Fruit fly (Drosophila melanogaster) whole organism, embryonic: ENCODE data around the gene Hinfp.

ENCODE experiments used
- BEAF-32 ChIP-seq: fragments of 200-800 bp; sonication (Bioruptor generic); optimal IDR thresholded peaks from 3 replicates; lab custom pipeline; 2017; ENCODE audit warnings: missing biosample characterization, missing genetic modification characterization, mild to moderate bottlenecking, moderate library complexity, missing genetic modification reagents
- CG10267 ChIP-seq: fragments of 200-800 bp; sonication (Bioruptor generic); optimal IDR thresholded peaks from 2 replicates; lab custom pipeline; 2018; ENCODE audit warnings: missing biosample characterization, mild to moderate bottlenecking, missing genetic modification characterization, moderate library complexity
- CG11696 ChIP-seq: fragments of 200-800 bp; sonication (Bioruptor generic); IDR thresholded peaks from 2 replicates; pipeline ENCODE4 v1.3.6; 2022; ENCODE audit warnings: missing biosample characterization, missing genetic modification characterization
- CG13296 ChIP-seq: fragments of 200-800 bp; sonication (Bioruptor generic); optimal IDR thresholded peaks from 3 replicates; lab custom pipeline; 2018; ENCODE audit warnings: missing biosample characterization, mild to moderate bottlenecking, missing genetic modification characterization
- CG13624 ChIP-seq: fragments of 200-800 bp; sonication (Bioruptor generic); optimal IDR thresholded peaks from 2 replicates; lab custom pipeline; 2016; ENCODE audit warnings: missing biosample characterization, missing genetic modification characterization
- CG13775 ChIP-seq: fragments of 200-800 bp; sonication (Bioruptor generic); optimal IDR thresholded peaks from 3 replicates; lab custom pipeline; 2017; ENCODE audit warnings: missing biosample characterization, mild to moderate bottlenecking, missing genetic modification characterization
- CG15269 ChIP-seq: fragments of 200-800 bp; sonication (Bioruptor generic); optimal IDR thresholded peaks from 2 replicates; lab custom pipeline; 2018; ENCODE audit warnings: missing biosample characterization, mild to moderate bottlenecking, missing genetic modification characterization, moderate library complexity
- CG17361 ChIP-seq: fragments of 200-800 bp; sonication (Bioruptor generic); IDR thresholded peaks from 3 replicates; pipeline ENCODE4 v1.3.6; 2022; ENCODE audit warnings: missing biosample characterization, missing genetic modification characterization
- CG18262 ChIP-seq: fragments of 200-800 bp; optimal IDR thresholded peaks from 3 replicates; lab custom pipeline; 2019; ENCODE audit warnings: missing biosample characterization, mild to moderate bottlenecking, missing genetic modification characterization, moderate library complexity
- CG2116 ChIP-seq: fragments of 200-800 bp; sonication (Bioruptor generic); optimal IDR thresholded peaks from 3 replicates; lab custom pipeline; 2018; ENCODE audit warnings: missing biosample characterization, mild to moderate bottlenecking, missing genetic modification characterization
- CG2875 ChIP-seq: fragments of 200-800 bp; sonication (Bioruptor generic); optimal IDR thresholded peaks from 2 replicates; lab custom pipeline; 2017; ENCODE audit warnings: missing biosample characterization, mild to moderate bottlenecking, missing genetic modification characterization, missing genetic modification reagents
- CG31441 ChIP-seq: fragments of 200-800 bp; sonication (Bioruptor generic); IDR thresholded peaks from 2 replicates; pipeline ENCODE4 v1.3.6; 2022; ENCODE audit warnings: missing biosample characterization, missing genetic modification characterization
- CG3726 ChIP-seq: fragments of 200-800 bp; sonication (Bioruptor generic); IDR thresholded peaks from 3 replicates; pipeline ENCODE4, ENCODE4 v1.3.6; 2022; ENCODE audit warnings: missing biosample characterization, missing genetic modification characterization
- CG3838 ChIP-seq: fragments of 200-800 bp; sonication (Bioruptor generic); optimal IDR thresholded peaks from 3 replicates; lab custom pipeline; 2016; ENCODE audit warnings: missing biosample characterization, missing genetic modification characterization
- CG3847 ChIP-seq: fragments of 200-800 bp; sonication (Bioruptor generic); IDR thresholded peaks from 2 replicates; pipeline ENCODE4 v1.3.6; 2022; ENCODE audit warnings: missing biosample characterization, missing genetic modification characterization
- CG7745 ChIP-seq: fragments of 200-800 bp; sonication (Bioruptor generic); optimal IDR thresholded peaks from 2 replicates; lab custom pipeline; 2018; ENCODE audit warnings: missing biosample characterization, mild to moderate bottlenecking, missing genetic modification characterization, moderate library complexity
- CG8944 ChIP-seq: fragments of 200-800 bp; sonication (Bioruptor generic); optimal IDR thresholded peaks from 3 replicates; lab custom pipeline; 2016; ENCODE audit warnings: missing biosample characterization, missing genetic modification characterization
- CG9727 ChIP-seq: fragments of 200-800 bp; sonication (Bioruptor generic); optimal IDR thresholded peaks from 3 replicates; lab custom pipeline; 2017; ENCODE audit warnings: missing biosample characterization, mild to moderate bottlenecking, missing genetic modification characterization
- CG9876 ChIP-seq: fragments of 200-800 bp; sonication (Bioruptor generic); optimal IDR thresholded peaks from 2 replicates; lab custom pipeline; 2016; ENCODE audit warnings: missing biosample characterization, missing genetic modification characterization
- Deaf1 ChIP-seq: fragments of 200-800 bp; optimal IDR thresholded peaks from 3 replicates; lab custom pipeline; 2019; ENCODE audit warnings: missing biosample characterization, mild to moderate bottlenecking, missing genetic modification characterization, moderate library complexity
- Doc3 ChIP-seq: fragments of 200-800 bp; sonication (Bioruptor generic); IDR thresholded peaks from 3 replicates; pipeline ENCODE4 v1.3.6; 2022; ENCODE audit warnings: missing biosample characterization, missing genetic modification characterization; ENCODE audit not compliant: partially characterized antibody
- Dp ChIP-seq: fragments of 200-800 bp; sonication (Bioruptor generic); optimal IDR thresholded peaks from 2 replicates; lab custom pipeline; 2018; ENCODE audit warnings: missing biosample characterization, mild to moderate bottlenecking, missing genetic modification characterization, moderate library complexity
- Dref ChIP-seq: fragments of 200-800 bp; sonication (Bioruptor generic); IDR thresholded peaks from 2 replicates; pipeline ENCODE4 v1.3.6; 2022; ENCODE audit warnings: missing biosample characterization, missing genetic modification characterization
- HLHmδ ChIP-seq: fragments of 200-800 bp; sonication (Bioruptor generic); optimal IDR thresholded peaks from 2 replicates; lab custom pipeline; 2018; ENCODE audit warnings: missing biosample characterization, mild to moderate bottlenecking, missing genetic modification characterization, moderate library complexity
- Hr78 ChIP-seq, 2 experiments: fragments of 200-800 bp in 1 of 2; fragments of >200 bp in 1 of 2; sonication (Bioruptor generic) in 1 of 2; optimal IDR thresholded peaks; 2 replicates each; lab custom pipeline; 2017 to 2019; ENCODE audit warnings: missing biosample characterization in 2 of 2, missing genetic modification characterization in 2 of 2, mild to moderate bottlenecking in 1 of 2, moderate library complexity in 1 of 2
- MBD-R2 ChIP-seq: fragments of 200-800 bp; sonication (Bioruptor generic); IDR thresholded peaks from 2 replicates; pipeline ENCODE4 v1.3.6; 2022; ENCODE audit warnings: missing biosample characterization, missing genetic modification characterization
- NFAT ChIP-seq: fragments of 200-800 bp; sonication (Bioruptor generic); IDR thresholded peaks from 2 replicates; pipeline ENCODE4 v1.3.6; 2022; ENCODE audit warnings: missing biosample characterization, missing genetic modification characterization
- Opbp ChIP-seq: fragments of 200-800 bp; sonication (Bioruptor generic); IDR thresholded peaks from 3 replicates; pipeline ENCODE4 v1.3.6; 2022; ENCODE audit warnings: missing biosample characterization, missing genetic modification characterization; ENCODE audit not compliant: partially characterized antibody
- Rx ChIP-seq: fragments of 200-800 bp; sonication (Bioruptor generic); IDR thresholded peaks from 2 replicates; pipeline ENCODE4 v1.3.6; 2022; ENCODE audit warnings: missing biosample characterization, missing genetic modification characterization
- Sry-δ ChIP-seq: fragments of 200-800 bp; sonication (Bioruptor generic); optimal IDR thresholded peaks from 2 replicates; lab custom pipeline; 2016; ENCODE audit warnings: missing biosample characterization, missing genetic modification characterization
- Vsx1 ChIP-seq: fragments of 200-800 bp; sonication (Bioruptor generic); optimal IDR thresholded peaks from 2 replicates; lab custom pipeline; 2017; ENCODE audit warnings: missing biosample characterization, mild to moderate bottlenecking, missing genetic modification characterization, missing genetic modification reagents
- bbx ChIP-seq: fragments of 200-800 bp; sonication (Bioruptor generic); IDR thresholded peaks from 2 replicates; pipeline ENCODE4 v1.3.6; 2022; ENCODE audit warnings: missing biosample characterization, missing genetic modification characterization; ENCODE audit not compliant: partially characterized antibody
- ci ChIP-seq: fragments of 200-800 bp; sonication (Bioruptor generic); IDR thresholded peaks from 3 replicates; pipeline ENCODE4 v1.3.6; 2022; ENCODE audit warnings: missing biosample characterization, missing genetic modification characterization
- ewg ChIP-seq: fragments of 200-800 bp; sonication (Bioruptor generic); optimal IDR thresholded peaks from 3 replicates; lab custom pipeline; 2017; ENCODE audit warnings: mild to moderate bottlenecking, missing biosample characterization, missing genetic modification reagents, missing genetic modification characterization
- hb ChIP-seq: fragments of 200-800 bp; sonication (Bioruptor generic); IDR thresholded peaks from 3 replicates; pipeline ENCODE4 v1.3.6; 2022; ENCODE audit warnings: missing biosample characterization, missing genetic modification characterization; ENCODE audit not compliant: partially characterized antibody
- knrl ChIP-seq: fragments of 200-800 bp; sonication (Bioruptor generic); IDR thresholded peaks from 3 replicates; pipeline ENCODE4 v1.3.6; 2022; ENCODE audit warnings: missing biosample characterization, missing genetic modification characterization; ENCODE audit not compliant: partially characterized antibody
- nmo ChIP-seq: fragments of 200-800 bp; sonication (Bioruptor generic); optimal IDR thresholded peaks from 2 replicates; lab custom pipeline; 2018; ENCODE audit warnings: missing biosample characterization, mild to moderate bottlenecking, missing genetic modification characterization, moderate library complexity
- pnt ChIP-seq: fragments of 200-800 bp; sonication (Bioruptor generic); optimal IDR thresholded peaks from 3 replicates; lab custom pipeline; 2016; ENCODE audit warnings: missing biosample characterization, missing genetic modification characterization
- scrt ChIP-seq: fragments of 200-800 bp; sonication (Bioruptor generic); optimal IDR thresholded peaks from 2 replicates; lab custom pipeline; 2018; ENCODE audit warnings: missing biosample characterization, mild to moderate bottlenecking, missing genetic modification characterization, moderate library complexity
- sna ChIP-seq: fragments of 200-800 bp; sonication (Bioruptor generic); IDR thresholded peaks from 2 replicates; pipeline ENCODE4 v1.3.6; 2022; ENCODE audit warnings: missing biosample characterization, missing genetic modification characterization; ENCODE audit not compliant: partially characterized antibody
- sug ChIP-seq: fragments of 200-800 bp; optimal IDR thresholded peaks from 2 replicates; lab custom pipeline; 2019; ENCODE audit warnings: missing biosample characterization, mild to moderate bottlenecking, missing genetic modification characterization, moderate library complexity
- tgo ChIP-seq: fragments of 200-800 bp; sonication (Bioruptor generic); IDR thresholded peaks from 3 replicates; pipeline ENCODE4 v1.3.6; 2022; ENCODE audit warnings: missing biosample characterization, missing genetic modification characterization
- tll ChIP-seq, 2 experiments: fragments of 200-800 bp in 1 of 2; fragments of >200 bp in 1 of 2; sonication (Bioruptor generic) in 1 of 2; optimal IDR thresholded peaks; 2 replicates each; lab custom pipeline; 2017 to 2019; ENCODE audit warnings: missing biosample characterization in 2 of 2, missing genetic modification characterization in 2 of 2, mild to moderate bottlenecking in 1 of 2, moderate library complexity in 1 of 2
- twi ChIP-seq: fragments of 200-800 bp; optimal IDR thresholded peaks from 2 replicates; lab custom pipeline; 2019; ENCODE audit warnings: missing biosample characterization, mild to moderate bottlenecking, missing genetic modification characterization, moderate library complexity
- vnd ChIP-seq: fragments of 200-800 bp; sonication (Bioruptor generic); IDR thresholded peaks from 3 replicates; pipeline ENCODE4 v1.3.6; 2022; ENCODE audit warnings: missing biosample characterization, missing genetic modification characterization; ENCODE audit not compliant: partially characterized antibody
- zen2 ChIP-seq: fragments of 200-800 bp; sonication (Bioruptor generic); IDR thresholded peaks from 3 replicates; pipeline ENCODE4 v1.3.6; 2022; ENCODE audit warnings: missing biosample characterization, missing genetic modification characterization; ENCODE audit not compliant: partially characterized antibody

The Hinfp gene

dm6 chrX:625157-625627, at the start of gene Hinfp, which contains the start of gene CG13364 (continued):
- TF ChIP-seq CG9727 (GFP tag; lab: Kevin White, UChicago) = peak; percentile 30
- TF ChIP-seq sug (tag; lab: Kevin White, UChicago) = peak; percentile 33
- TF ChIP-seq BEAF-32 (GFP tag; lab: Kevin White, UChicago) = peak; percentile 75
- TF ChIP-seq CG8944 (GFP tag; lab: Kevin White, UChicago) = no peak
- TF ChIP-seq tll (GFP tag; optimal IDR thresholded peaks at IDR 0.05; lab: Kevin White, UChicago) = no peak
- no peak for TF ChIP-seq CG3726 (GFP tag; lab: Robert Waterston, UW)
- no peak for TF ChIP-seq pnt (GFP tag; lab: Kevin White, UChicago)
- peak; percentile 84 for TF ChIP-seq CG2116 (GFP tag; lab: Kevin White, UChicago)
- peak; percentile 67; the same call in 2 of the 3 replicates for TF ChIP-seq Doc3 (GFP tag; lab: Robert Waterston, UW)
- no peak for TF ChIP-seq CG7745 (tag; lab: Kevin White, UChicago)
- TF ChIP-seq CG10267 (tag; lab: Kevin White, UChicago) = peak; percentile 34
- no peak for TF ChIP-seq CG2875 (GFP tag; lab: Kevin White, UChicago)
- no peak for TF ChIP-seq Hr78 (GFP tag; optimal IDR thresholded peaks at IDR 0.05; lab: Kevin White, UChicago)
- TF ChIP-seq sna = peak; percentile 69
- TF ChIP-seq CG13775 (GFP tag; lab: Kevin White, UChicago) = no peak
- TF ChIP-seq nmo (GFP tag; lab: Kevin White, UChicago) = peak; percentile 33
- no peak for TF ChIP-seq CG9876 (GFP tag; lab: Kevin White, UChicago)
- no peak for TF ChIP-seq HLHmδ (GFP tag; lab: Kevin White, UChicago)
- peak; percentile 45 for TF ChIP-seq Sry-δ (GFP tag; lab: Kevin White, UChicago)
- TF ChIP-seq CG15269 (tag; lab: Kevin White, UChicago) = no peak
- no peak for TF ChIP-seq tgo (GFP tag; lab: Robert Waterston, UW)
- TF ChIP-seq vnd (GFP tag; lab: Robert Waterston, UW) = peak; percentile 97
- no peak for TF ChIP-seq ci
- peak; percentile 26; the same call in 1 of the 2 replicates for TF ChIP-seq MBD-R2
- TF ChIP-seq bbx (GFP tag; lab: Robert Waterston, UW) = peak; percentile 82
- TF ChIP-seq scrt (GFP tag; lab: Kevin White, UChicago) = no peak
- peak; percentile 37 for TF ChIP-seq Dp (GFP tag; lab: Kevin White, UChicago)
- no peak for TF ChIP-seq NFAT (GFP tag; lab: Robert Waterston, UW)
- TF ChIP-seq twi (tag; lab: Kevin White, UChicago) = no peak
- peak; percentile 49; the same call in 2 of the 3 replicates for TF ChIP-seq knrl (GFP tag; lab: Robert Waterston, UW)
- TF ChIP-seq Vsx1 (GFP tag; lab: Kevin White, UChicago) = no peak
- TF ChIP-seq CG13624 = no peak
- TF ChIP-seq CG11696 (GFP tag; lab: Robert Waterston, UW) = no peak
- TF ChIP-seq CG13296 (GFP tag; lab: Kevin White, UChicago) = no peak
- peak; percentile 61; the same call in 2 of the 3 replicates for TF ChIP-seq zen2 (GFP tag; lab: Robert Waterston, UW)
- TF ChIP-seq Rx (GFP tag; lab: Robert Waterston, UW) = no peak
- no peak for TF ChIP-seq ewg (GFP tag; lab: Kevin White, UChicago)
- no peak for TF ChIP-seq CG3847 (GFP tag; lab: Robert Waterston, UW)
- peak; percentile 20 for TF ChIP-seq CG18262 (tag; lab: Kevin White, UChicago)
- TF ChIP-seq Opbp (GFP tag; lab: Robert Waterston, UW) = peak; percentile 66; the same call in 2 of the 3 replicates
- TF ChIP-seq Deaf1 (tag; lab: Kevin White, UChicago) = no peak
- TF ChIP-seq CG3838 (GFP tag; lab: Kevin White, UChicago) = no peak
- TF ChIP-seq hb = peak; percentile 84
- TF ChIP-seq CG31441 (GFP tag; lab: Robert Waterston, UW) = peak; percentile 39; the same call in 1 of the 2 replicates
- TF ChIP-seq CG17361 = peak; percentile 37; the same call in 2 of the 3 replicates
- peak; percentile 69 for TF ChIP-seq Dref (GFP tag; lab: Robert Waterston, UW)
